Fruit fly (Drosophila melanogaster) whole organism, adult: Measurements from ENCODE around the gene Atg6.

Source experiments
- CG33017 ChIP-seq: fragments of 200-800 bp; sonication (Bioruptor generic); optimal IDR thresholded peaks from 2 replicates; lab custom pipeline; 2018; ENCODE audit warnings: missing biosample characterization, mild to moderate bottlenecking, missing genetic modification characterization, moderate library complexity
- CG5204 ChIP-seq: fragments of 200-800 bp; sonication (Bioruptor generic); optimal IDR thresholded peaks from 2 replicates; lab custom pipeline; 2016; ENCODE audit warnings: missing biosample characterization, missing genetic modification characterization
- CG7045 ChIP-seq: fragments of 200-800 bp; sonication (Bioruptor generic); optimal IDR thresholded peaks from 2 replicates; lab custom pipeline; 2017; ENCODE audit warnings: missing biosample characterization, mild to moderate bottlenecking, missing genetic modification characterization
- CG7101 ChIP-seq: fragments of 200-800 bp; sonication (Bioruptor generic); optimal IDR thresholded peaks from 2 replicates; lab custom pipeline; 2018; ENCODE audit warnings: missing biosample characterization, mild to moderate bottlenecking, missing genetic modification characterization, moderate library complexity
- Hr96 ChIP-seq: fragments of 200-800 bp; sonication (Bioruptor generic); optimal IDR thresholded peaks from 2 replicates; lab custom pipeline; 2016; ENCODE audit warnings: missing biosample characterization, missing genetic modification characterization

- TF ChIP-seq CG7101 (tag; lab: Kevin White, UChicago) = no peak
- TF ChIP-seq CG7045 (GFP tag; lab: Kevin White, UChicago) = no peak
- TF ChIP-seq CG5204 (GFP tag; lab: Kevin White, UChicago) = no peak
- TF ChIP-seq CG33017 (tag; lab: Kevin White, UChicago) = no peak
- no peak for TF ChIP-seq Hr96 (GFP tag; lab: Kevin White, UChicago)
Observed at dm6 chr3R:24038736-24039556, 11.6 kb downstream of the Atg6 start, which contains the start of gene Miro.
